Worm (Caenorhabditis elegans) whole organism, L4/young adult: ENCODE data around the gene pef-1.

Experiments used
- W03F9.2 ChIP-seq: fragments of 150-350 bp; optimal IDR thresholded peaks from 2 replicates; lab custom pipeline; 2014; ENCODE audit warnings: missing biosample characterization, missing genetic modification characterization
- dao-5 ChIP-seq: sonication (generic microtip); optimal IDR thresholded peaks from 2 replicates; lab custom pipeline; 2016; ENCODE audit warnings: missing genotype, missing genetic modification characterization, moderate library complexity, missing compliant biosample characterization
- him-1 ChIP-seq: sonication (generic microtip); optimal IDR thresholded peaks from 2 replicates; lab custom pipeline; 2016; ENCODE audit warnings: missing genotype, missing genetic modification reagents, missing genetic modification characterization, missing compliant biosample characterization

DNA sequence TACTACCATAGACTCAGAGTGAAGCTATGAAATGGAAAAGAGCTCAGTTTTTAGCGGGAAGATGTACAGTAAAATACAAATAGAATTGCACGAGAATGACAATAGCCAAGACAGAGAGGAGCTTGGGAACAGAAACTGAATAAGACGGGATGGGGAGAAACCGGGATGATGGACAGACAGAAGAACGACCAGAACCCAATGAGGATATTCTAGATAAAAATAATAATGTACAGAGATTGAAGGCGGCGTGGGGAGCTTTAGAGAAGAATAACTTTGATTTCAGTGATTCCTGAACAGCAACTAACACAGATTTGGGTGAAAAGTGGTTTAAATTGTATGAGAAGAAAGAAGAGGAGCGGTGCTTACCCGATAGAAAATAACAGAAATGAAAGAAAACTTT lies 44.7 kb downstream of the pef-1 start:
- TF ChIP-seq W03F9.2 (tag; lab: Kevin White, UChicago): no peak
- peak; percentile 44 for TF ChIP-seq dao-5
- no peak for TF ChIP-seq him-1 (tag; lab: Kevin White, UChicago)
